Worm (Caenorhabditis elegans) whole organism, young adult: Measurements from ENCODE around the gene met-2.

Experiments
- D2030.7 ChIP-seq: fragments of 200-800 bp; sonication (Bioruptor generic); IDR thresholded peaks from 2 replicates; pipeline ENCODE4 v1.3.6; 2022; ENCODE audit warnings: missing genetic modification reagents, missing genetic modification characterization, missing compliant biosample characterization
- F23B12.7 ChIP-seq: sonication (generic microtip); optimal IDR thresholded peaks from 2 replicates; lab custom pipeline; 2017; ENCODE audit warnings: missing genetic modification characterization, mild to moderate bottlenecking, missing compliant biosample characterization, antibody characterized with exemption, moderate library complexity; ENCODE audit not compliant: insufficient read depth
- F37B4.10 ChIP-seq: fragments of 200-800 bp; sonication (Bioruptor generic); IDR thresholded peaks from 2 replicates; pipeline ENCODE4 v1.3.6; 2022; ENCODE audit warnings: missing genetic modification characterization, missing compliant biosample characterization
- K11D2.4 ChIP-seq: fragments of 200-800 bp; sonication (Bioruptor generic); IDR thresholded peaks from 2 replicates; pipeline ENCODE4 v1.3.6; 2022; ENCODE audit warnings: missing genetic modification reagents, missing genetic modification characterization, missing compliant biosample characterization
- K12H6.12 ChIP-seq: fragments of 200-800 bp; sonication (Bioruptor generic); optimal IDR thresholded peaks from 2 replicates; lab custom pipeline; 2018; ENCODE audit warnings: mild to moderate bottlenecking, missing genetic modification characterization, missing compliant biosample characterization
- T26A5.8 ChIP-seq: sonication (generic microtip); optimal IDR thresholded peaks from 2 replicates; lab custom pipeline; 2016; ENCODE audit warnings: missing genetic modification characterization, missing compliant biosample characterization
- Y53G8AR.9 ChIP-seq: fragments of 200-800 bp; sonication (Bioruptor generic); conservative IDR thresholded peaks from 2 replicates; pipeline ENCODE4 v1.3.6; 2022; ENCODE audit warnings: missing genetic modification reagents, missing genetic modification characterization, missing compliant biosample characterization
- Y56A3A.18 ChIP-seq: fragments of 200-800 bp; sonication (Bioruptor generic); IDR thresholded peaks from 2 replicates; pipeline ENCODE4 v1.3.6; 2022; ENCODE audit warnings: missing genetic modification reagents, missing genetic modification characterization, missing compliant biosample characterization
- Y67H2A.10 ChIP-seq: fragments of 200-800 bp; sonication (Bioruptor generic); conservative IDR thresholded peaks from 2 replicates; pipeline ENCODE4 v1.3.6; 2022; ENCODE audit warnings: missing genetic modification reagents, missing genetic modification characterization, missing compliant biosample characterization
- akir-1 ChIP-seq: fragments of 200-800 bp; sonication (Bioruptor generic); optimal IDR thresholded peaks from 2 replicates; lab custom pipeline; 2018; ENCODE audit warnings: mild to moderate bottlenecking, missing genetic modification characterization, moderate library complexity, missing compliant biosample characterization
- ama-1 ChIP-seq, 3 experiments: fragments of 150-350 bp in 1 of 3; sonication (generic microtip) in 2 of 3; optimal IDR thresholded peaks; 2 replicates each; lab custom pipeline; 2014 to 2018; ENCODE audit warnings: missing biosample characterization in 2 of 3, missing genetic modification characterization in 2 of 3, missing genetic modification reagents in 2 of 3
- atf-7 ChIP-seq: sonication (generic microtip); optimal IDR thresholded peaks from 2 replicates; lab custom pipeline; 2017; ENCODE audit warnings: mild to moderate bottlenecking, missing genetic modification characterization, missing compliant biosample characterization
- cebp-1 ChIP-seq, 2 experiments: fragments of 200-800 bp in 1 of 2; sonication (Bioruptor generic) in 1 of 2; sonication (generic microtip) in 1 of 2; IDR thresholded peaks in 1 of 2; optimal IDR thresholded peaks in 1 of 2; 2 replicates each; pipeline versions ENCODE4 v1.3.6 to Lab custom; 2017 to 2022; ENCODE audit warnings: missing compliant biosample characterization in 2 of 2, missing genetic modification characterization in 2 of 2, mild to moderate bottlenecking in 1 of 2, missing genetic modification reagents in 1 of 2, moderate library complexity in 1 of 2
- cebp-2 ChIP-seq: fragments of 200-800 bp; sonication (Bioruptor generic); IDR thresholded peaks from 2 replicates; pipeline ENCODE4 v1.3.6; 2022; ENCODE audit warnings: missing genetic modification characterization, missing compliant biosample characterization
- ceh-27 ChIP-seq: fragments of 200-800 bp; sonication (Bioruptor generic); optimal IDR thresholded peaks from 2 replicates; lab custom pipeline; 2018; ENCODE audit warnings: mild to moderate bottlenecking, missing genetic modification characterization, moderate library complexity, missing compliant biosample characterization
- ceh-58 ChIP-seq: fragments of 200-800 bp; sonication (Bioruptor generic); IDR thresholded peaks from 2 replicates; pipeline ENCODE4 v1.3.6; 2022; ENCODE audit warnings: missing genetic modification characterization, missing compliant biosample characterization
- dpff-1 ChIP-seq: sonication (generic microtip); optimal IDR thresholded peaks from 2 replicates; lab custom pipeline; 2017; ENCODE audit warnings: mild to moderate bottlenecking, missing genetic modification characterization, missing compliant biosample characterization
- efl-1 ChIP-seq: fragments of 150-350 bp; optimal IDR thresholded peaks from 2 replicates; lab custom pipeline; 2014; ENCODE audit warnings: missing biosample characterization, missing genetic modification reagents, missing genetic modification characterization
- hsf-1 ChIP-seq: fragments of 200-800 bp; sonication (Bioruptor generic); IDR thresholded peaks from 2 replicates; pipeline ENCODE4 v1.3.6; 2022; ENCODE audit warnings: missing genetic modification reagents, missing genetic modification characterization, missing compliant biosample characterization
- lin-26 ChIP-seq: fragments of 200-800 bp; sonication (Bioruptor generic); IDR thresholded peaks from 2 replicates; pipeline ENCODE4 v1.3.6; 2022; ENCODE audit warnings: missing genetic modification reagents, missing genetic modification characterization, missing compliant biosample characterization
- lin-54 ChIP-seq: fragments of 200-800 bp; sonication (Bioruptor generic); optimal IDR thresholded peaks from 2 replicates; lab custom pipeline; 2018; ENCODE audit warnings: mild to moderate bottlenecking, missing genetic modification characterization, missing compliant biosample characterization
- lir-1 ChIP-seq: fragments of 200-800 bp; sonication (Bioruptor generic); conservative IDR thresholded peaks from 2 replicates; pipeline ENCODE4 v1.3.6; 2022; ENCODE audit warnings: missing genetic modification reagents, missing genetic modification characterization, missing compliant biosample characterization
- madf-6 ChIP-seq: fragments of 200-800 bp; sonication (Bioruptor generic); IDR thresholded peaks from 2 replicates; pipeline ENCODE4 v1.3.6; 2022; ENCODE audit warnings: missing genetic modification reagents, missing genetic modification characterization, missing compliant biosample characterization
- mxl-1 ChIP-seq: sonication (generic microtip); optimal IDR thresholded peaks from 2 replicates; lab custom pipeline; 2016; ENCODE audit warnings: missing genetic modification characterization, missing compliant biosample characterization
- nfya-2 ChIP-seq: fragments of 200-800 bp; sonication (Bioruptor generic); IDR thresholded peaks from 2 replicates; pipeline ENCODE4 v1.3.6; 2022; ENCODE audit warnings: missing genetic modification reagents, missing genetic modification characterization, missing compliant biosample characterization
- nfyb-1 ChIP-seq: fragments of 200-800 bp; sonication (Bioruptor generic); IDR thresholded peaks from 2 replicates; pipeline ENCODE4 v1.3.6; 2022; ENCODE audit warnings: missing genetic modification reagents, missing genetic modification characterization, missing compliant biosample characterization
- nhr-27 ChIP-seq: fragments of 200-800 bp; sonication (Bioruptor generic); optimal IDR thresholded peaks from 2 replicates; lab custom pipeline; 2018; ENCODE audit warnings: mild to moderate bottlenecking, missing genetic modification characterization, moderate library complexity, missing compliant biosample characterization
- rec-8 ChIP-seq, 2 experiments: sonication (generic microtip); optimal IDR thresholded peaks; 2 replicates each; lab custom pipeline; 2016; ENCODE audit warnings: mild to moderate bottlenecking in 2 of 2, missing genetic modification characterization in 2 of 2, missing genetic modification reagents in 2 of 2, missing genotype in 2 of 2, missing biosample characterization in 1 of 2, missing compliant biosample characterization in 1 of 2, moderate library complexity in 1 of 2
- unc-130 ChIP-seq: sonication (generic microtip); optimal IDR thresholded peaks from 2 replicates; lab custom pipeline; 2016; ENCODE audit warnings: missing genetic modification reagents, missing genetic modification characterization, missing compliant biosample characterization

met-2 gene

ce11 chrIII:8380645-8381044, 5.5 kb downstream of the met-2 start, which contains the start of gene R05D3.12:
R05D3.12 (plus strand) TSS chrIII:8380945.
- TF ChIP-seq lir-1 (GFP tag; lab: Robert Waterston, UW) (no peak), unc-130 (GFP tag; lab: Kevin White, UChicago) (no peak), nfya-2 (no peak), dpff-1 (tag; lab: Kevin White, UChicago) (no peak), efl-1 (GFP tag; lab: Kevin White, UChicago) (no peak), lin-26 (GFP tag; lab: Robert Waterston, UW) (no peak), K11D2.4 (GFP tag; lab: Robert Waterston, UW) (no peak), nhr-27 (tag; lab: Kevin White, UChicago) (no peak), nfyb-1 (GFP tag; lab: Robert Waterston, UW) (no peak), madf-6 (GFP tag; lab: Robert Waterston, UW) (peak; percentile 27; the same call in 1 of the 2 replicates), F37B4.10 (GFP tag; lab: Robert Waterston, UW) (no peak), Y53G8AR.9 (0 out of 2 replicates have a peak, but pooled peaks have one; percentile 16)

- no peak for TF ChIP-seq T26A5.8 (tag; lab: Kevin White, UChicago)
- no peak for TF ChIP-seq nhr-27 (tag; lab: Kevin White, UChicago)
- no peak for TF ChIP-seq D2030.7
These were observed 14.4 kb downstream of the met-2 start, which contains the start of gene ZK353.4 for ce11 chrIII:8389539-8389938. ZK353.4 (minus strand) TSS chrIII:8389639.

ce11 chrIII:8392307-8392706, 17.2 kb downstream of the met-2 start:
- TF ChIP-seq nfyb-1 (GFP tag; lab: Robert Waterston, UW) (0 out of 2 replicates have a peak, but pooled peaks have one; percentile 19), rec-8 (tag; optimal IDR thresholded peaks at IDR 0.05; lab: Kevin White, UChicago) (no peak), ceh-27 (GFP tag; lab: Kevin White, UChicago) (no peak), ama-1 (optimal IDR thresholded peaks at IDR 0.05; lab: Kevin White, UChicago) (no peak), ama-1 (GFP tag; optimal IDR thresholded peaks at IDR 0.05; lab: Kevin White, UChicago) (no peak), K12H6.12 (tag; lab: Kevin White, UChicago) (peak; percentile 22)

- TF ChIP-seq ceh-58 (no peak), lin-54 (GFP tag; lab: Kevin White, UChicago) (no peak), ceh-27 (GFP tag; lab: Kevin White, UChicago) (no peak), Y56A3A.18 (no peak), Y67H2A.10 (GFP tag; lab: Robert Waterston, UW) (no peak), F37B4.10 (GFP tag; lab: Robert Waterston, UW) (no peak), rec-8 (tag; optimal IDR thresholded peaks at IDR 0.05; lab: Kevin White, UChicago) (no peak), mxl-1 (tag; lab: Kevin White, UChicago) (no peak), hsf-1 (GFP tag; lab: Robert Waterston, UW) (no peak), F23B12.7 (no peak), cebp-2 (GFP tag; lab: Robert Waterston, UW) (no peak)
These were observed 19.5 kb downstream of the met-2 start, which contains the start of gene ZK353.10 for ce11 chrIII:8394374-8395302. ZK353.10 (minus strand) TSS chrIII:8394424.

ce11 chrIII:8395685-8396084, 20.6 kb downstream of the met-2 start, which contains the start of gene ZK353.3:
ZK353.3 (plus strand) TSS chrIII:8395985.
- TF ChIP-seq akir-1 (GFP tag; lab: Kevin White, UChicago) (no peak), cebp-1 (GFP tag; IDR thresholded peaks at IDR 0.05; lab: Robert Waterston, UW) (no peak), cebp-1 (tag; optimal IDR thresholded peaks at IDR 0.05; lab: Kevin White, UChicago) (no peak), nfya-2 (no peak), atf-7 (tag; lab: Kevin White, UChicago) (no peak), ama-1 (optimal IDR thresholded peaks at IDR 0.05; lab: Kevin White, UChicago) (no peak), ama-1 (GFP tag; optimal IDR thresholded peaks at IDR 0.05; lab: Kevin White, UChicago) (no peak)
